Worm (Caenorhabditis elegans) whole organism, L4 larva: ENCODE data around the gene srx-86.

Experiments used
- F10B5.3 ChIP-seq: sonication (generic microtip); optimal IDR thresholded peaks from 2 replicates; lab custom pipeline; 2016; ENCODE audit warnings: mild to moderate bottlenecking, missing genetic modification characterization, missing compliant biosample characterization
- Y48G9A.11 ChIP-seq: fragments of 200-800 bp; sonication (Bioruptor generic); IDR thresholded peaks from 2 replicates; pipeline ENCODE4 v1.3.6; 2022; ENCODE audit warnings: missing genetic modification reagents, missing genetic modification characterization, missing compliant biosample characterization
- ceh-62 ChIP-seq: sonication (generic microtip); optimal IDR thresholded peaks from 2 replicates; lab custom pipeline; 2017; ENCODE audit warnings: missing biosample characterization, missing genetic modification characterization
- egl-27 ChIP-seq: sonication (generic microtip); optimal IDR thresholded peaks from 3 replicates; lab custom pipeline; 2017; ENCODE audit warnings: missing biosample characterization, missing genetic modification reagents, missing genetic modification characterization
- lin-39 ChIP-seq: fragments of 150-350 bp; optimal IDR thresholded peaks from 2 replicates; lab custom pipeline; 2014; ENCODE audit warnings: missing biosample characterization, missing genetic modification reagents, missing genetic modification characterization
- mes-2 ChIP-seq: sonication (generic microtip); optimal IDR thresholded peaks from 2 replicates; lab custom pipeline; 2016; ENCODE audit warnings: missing genotype, mild to moderate bottlenecking, missing genetic modification characterization, missing compliant biosample characterization; ENCODE audit not compliant: poor library complexity, severe bottlenecking
- saeg-2 ChIP-seq: fragments of 200-800 bp; sonication (Bioruptor generic); IDR thresholded peaks from 2 replicates; pipeline ENCODE4 v1.3.6; 2022; ENCODE audit warnings: missing genetic modification reagents, missing genetic modification characterization, missing compliant biosample characterization
- snpc-1.2 ChIP-seq: fragments of 200-800 bp; sonication (Bioruptor generic); IDR thresholded peaks from 2 replicates; pipeline ENCODE4 v1.3.6; 2022; ENCODE audit warnings: missing genetic modification reagents, missing genetic modification characterization, missing compliant biosample characterization
- snpc-4 ChIP-seq: fragments of 150-350 bp; optimal IDR thresholded peaks from 2 replicates; lab custom pipeline; 2014; ENCODE audit warnings: missing biosample characterization, missing genetic modification characterization
- unc-62 ChIP-seq, 3 experiments: fragments of 150-350 bp in 1 of 3; sonication (generic microtip); optimal IDR thresholded peaks in 2 of 3; peaks in 1 of 3; 1 replicate in 1 of 3; 2 replicates in 2 of 3; lab custom pipeline; 2014 to 2017; ENCODE audit warnings: missing biosample characterization in 3 of 3, missing genetic modification characterization in 3 of 3, missing genetic modification reagents in 3 of 3, missing genotype in 1 of 3

DNA sequence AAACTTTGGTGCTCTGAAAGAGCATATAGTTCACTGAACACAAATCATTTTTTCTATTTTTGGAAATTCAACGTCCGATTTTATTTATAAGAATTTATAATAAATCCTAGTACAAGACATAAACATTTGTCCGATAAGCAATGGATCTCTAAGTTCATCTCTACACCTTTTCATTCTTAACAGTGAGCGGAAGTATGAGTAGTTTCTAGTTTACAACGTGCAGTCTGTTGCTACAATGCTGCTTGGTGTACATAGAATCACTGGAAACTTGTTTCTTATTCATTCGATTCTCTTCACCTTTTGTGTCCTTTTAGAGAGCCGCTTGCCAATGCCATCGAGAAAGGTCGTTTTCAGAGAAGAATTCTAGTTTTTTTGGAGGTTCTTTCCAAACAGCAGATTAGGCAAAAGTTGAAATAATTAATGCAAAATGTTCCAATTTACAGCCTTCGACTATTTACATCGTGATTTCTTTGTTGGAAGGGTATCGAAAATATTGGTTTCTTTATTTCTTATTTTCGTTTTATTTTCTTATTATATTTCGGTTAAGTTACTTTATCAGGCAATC lies 35.7 kb upstream of the srx-86 start:
- TF ChIP-seq snpc-4 (tag; lab: Kevin White, UChicago) (no peak), lin-39 (no peak), snpc-1.2 (GFP tag; lab: Robert Waterston, UW) (no peak), F10B5.3 (tag; lab: Kevin White, UChicago) (no peak), mes-2 (tag; lab: Kevin White, UChicago) (no peak), unc-62 (GFP tag; optimal IDR thresholded peaks at IDR 0.05 in 1 of 2; lab: Kevin White, UChicago) (peak in 1 of 2 experiments; percentile 91), unc-62 (tag; optimal IDR thresholded peaks at IDR 0.05; lab: Kevin White, UChicago) (no peak), egl-27 (no peak), Y48G9A.11 (GFP tag; lab: Robert Waterston, UW) (no peak), saeg-2 (GFP tag; lab: Robert Waterston, UW) (no peak), ceh-62 (tag; lab: Kevin White, UChicago) (no peak)
